Worm (Caenorhabditis elegans): Measurements from ENCODE around the gene C08E8.5.

The C08E8.5 gene

DNA sequence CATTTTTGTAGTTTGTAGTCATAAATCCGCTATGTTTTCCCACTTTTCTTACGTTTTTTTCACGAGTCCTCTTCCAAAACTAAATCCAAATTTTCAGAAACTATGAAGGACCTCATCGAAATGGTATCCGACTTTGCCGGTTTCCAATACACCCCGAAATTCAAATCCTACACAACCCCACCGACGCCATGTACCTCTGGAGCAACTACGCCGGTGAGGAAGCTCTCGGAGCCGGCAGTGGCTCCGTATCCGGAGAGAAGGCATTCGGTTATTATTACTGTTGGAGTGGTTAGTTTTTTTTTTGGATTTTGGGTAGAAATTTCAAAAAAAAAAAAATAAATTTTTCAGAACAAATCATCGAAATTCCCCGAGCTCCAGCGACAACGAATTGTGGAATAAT, 9.7 kb downstream of the C08E8.5 start, which contains the start of gene C08E8.3:
C08E8.3 (plus strand) TSS at position 84 of the 400 bp plus-strand sequence.
- TF ChIP-seq flt-1 (GFP tag; IDR thresholded peaks at IDR 0.05): no peak
- no peak for TF ChIP-seq ref-1 (GFP tag; conservative IDR thresholded peaks at IDR 0.05)
- TF ChIP-seq klf-2 (GFP tag; conservative IDR thresholded peaks at IDR 0.05): no peak
- TF ChIP-seq ztf-23 (GFP tag; IDR thresholded peaks at IDR 0.05): no peak
- no peak for TF ChIP-seq ztf-29 (GFP tag; IDR thresholded peaks at IDR 0.05)
- TF ChIP-seq med-1 (GFP tag; optimal IDR thresholded peaks at IDR 0.05; ENCODE audit: insufficient read depth): no peak
- TF ChIP-seq T22C8.4 (GFP tag; IDR thresholded peaks at IDR 0.05): no peak
- TF ChIP-seq cog-1 (tag; optimal IDR thresholded peaks at IDR 0.05): no peak
- no peak for TF ChIP-seq tab-1 (GFP tag; IDR thresholded peaks at IDR 0.05)

- TF ChIP-seq tab-1 (GFP tag; IDR thresholded peaks at IDR 0.05): no peak
- TF ChIP-seq ref-1 (GFP tag; conservative IDR thresholded peaks at IDR 0.05): no peak
- no peak for TF ChIP-seq flt-1 (GFP tag; IDR thresholded peaks at IDR 0.05)
- no peak for TF ChIP-seq med-1 (GFP tag; optimal IDR thresholded peaks at IDR 0.05; ENCODE audit: insufficient read depth)
- TF ChIP-seq cog-1 (tag; optimal IDR thresholded peaks at IDR 0.05): no peak
- no peak for TF ChIP-seq T22C8.4 (GFP tag; IDR thresholded peaks at IDR 0.05)
- no peak for TF ChIP-seq ztf-29 (GFP tag; IDR thresholded peaks at IDR 0.05)
- TF ChIP-seq klf-2 (GFP tag; conservative IDR thresholded peaks at IDR 0.05): no peak
These were observed 13.7 kb downstream of the C08E8.5 start for ce11 chrV:18346080-18346479.

DNA sequence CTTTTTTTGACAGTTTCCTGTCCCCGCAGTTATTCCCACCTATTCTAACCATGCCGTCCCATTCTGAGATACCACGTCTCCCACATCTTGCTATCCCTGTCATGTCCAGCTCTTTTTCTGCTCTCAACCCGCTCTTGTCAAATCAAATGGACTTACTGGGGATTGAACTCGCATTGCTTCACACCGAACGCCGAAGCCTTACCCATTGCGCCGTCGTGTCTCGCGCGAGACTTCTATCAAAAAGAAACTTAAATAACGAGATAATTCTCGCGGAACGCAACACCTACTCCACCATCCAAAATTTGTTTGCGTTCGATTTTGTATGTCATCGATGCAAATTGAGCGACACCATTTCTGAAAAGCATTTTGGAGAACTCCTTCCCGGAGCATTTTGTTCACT, 15.6 kb downstream of the C08E8.5 start:
- TF ChIP-seq med-1 (GFP tag; optimal IDR thresholded peaks at IDR 0.05; ENCODE audit: insufficient read depth) (no peak), T22C8.4 (GFP tag; IDR thresholded peaks at IDR 0.05) (no peak), ztf-23 (GFP tag; IDR thresholded peaks at IDR 0.05) (no peak), klf-2 (GFP tag; conservative IDR thresholded peaks at IDR 0.05) (no peak), ref-1 (GFP tag; conservative IDR thresholded peaks at IDR 0.05) (no peak), cog-1 (tag; optimal IDR thresholded peaks at IDR 0.05) (no peak), ztf-29 (GFP tag; IDR thresholded peaks at IDR 0.05) (no peak), tab-1 (GFP tag; IDR thresholded peaks at IDR 0.05) (no peak), flt-1 (GFP tag; IDR thresholded peaks at IDR 0.05) (no peak)

ce11 chrV:18339807-18340206, 20.0 kb downstream of the C08E8.5 start, which contains the start of gene C08E8.10:
Gene C08E8.10 (minus strand): TSS chrV:18339907.
- no peak for TF ChIP-seq T22C8.4 (GFP tag; IDR thresholded peaks at IDR 0.05)
- TF ChIP-seq flt-1 (GFP tag; IDR thresholded peaks at IDR 0.05): no peak
- no peak for TF ChIP-seq med-1 (GFP tag; optimal IDR thresholded peaks at IDR 0.05; ENCODE audit: insufficient read depth)
- TF ChIP-seq ztf-29 (GFP tag; IDR thresholded peaks at IDR 0.05): no peak
- no peak for TF ChIP-seq klf-2 (GFP tag; conservative IDR thresholded peaks at IDR 0.05)
- no peak for TF ChIP-seq ref-1 (GFP tag; conservative IDR thresholded peaks at IDR 0.05)

ce11 chrV:18337643-18338042, 22.1 kb downstream of the C08E8.5 start:
- TF ChIP-seq T22C8.4 (GFP tag; IDR thresholded peaks at IDR 0.05) (peak; percentile 51; the same call in 1 of the 2 replicates), cog-1 (tag; optimal IDR thresholded peaks at IDR 0.05) (no peak)

- TF ChIP-seq flt-1 (GFP tag; IDR thresholded peaks at IDR 0.05) (no peak), ztf-29 (GFP tag; IDR thresholded peaks at IDR 0.05) (no peak), klf-2 (GFP tag; conservative IDR thresholded peaks at IDR 0.05) (no peak), ztf-23 (GFP tag; IDR thresholded peaks at IDR 0.05) (no peak)
These were observed 28.7 kb downstream of the C08E8.5 start, which contains the start of gene B0462.4 for ce11 chrV:18331086-18331485. Gene B0462.4 (minus strand): TSS chrV:18331186.

DNA sequence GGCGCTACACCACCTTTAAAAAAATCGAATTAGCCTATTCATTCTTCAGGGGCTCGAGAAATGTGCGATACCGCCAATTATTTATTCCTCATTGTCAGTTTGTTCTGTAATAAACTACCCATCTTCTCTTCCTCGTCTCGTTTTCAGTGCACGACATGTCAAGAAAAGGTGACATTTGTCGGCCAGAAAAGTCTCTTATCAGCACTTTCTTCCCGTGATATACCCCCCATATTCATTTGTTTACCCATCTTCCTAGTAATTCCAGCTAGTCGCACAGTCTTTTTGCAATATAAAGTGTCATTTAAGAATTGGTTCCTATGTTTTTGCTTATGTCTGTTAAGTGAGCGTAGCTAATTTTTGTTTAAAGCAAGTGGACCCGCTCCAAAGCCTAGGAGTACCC, 35.3 kb downstream of the C08E8.5 start:
- TF ChIP-seq T22C8.4 (GFP tag; IDR thresholded peaks at IDR 0.05): no peak
- TF ChIP-seq ref-1 (GFP tag; conservative IDR thresholded peaks at IDR 0.05): no peak
- no peak for TF ChIP-seq med-1 (GFP tag; optimal IDR thresholded peaks at IDR 0.05; ENCODE audit: insufficient read depth)
- no peak for TF ChIP-seq cog-1 (tag; optimal IDR thresholded peaks at IDR 0.05)
- TF ChIP-seq flt-1 (GFP tag; IDR thresholded peaks at IDR 0.05): no peak
- no peak for TF ChIP-seq ztf-23 (GFP tag; IDR thresholded peaks at IDR 0.05)
- no peak for TF ChIP-seq klf-2 (GFP tag; conservative IDR thresholded peaks at IDR 0.05)
- TF ChIP-seq tab-1 (GFP tag; IDR thresholded peaks at IDR 0.05): no peak
- no peak for TF ChIP-seq ztf-29 (GFP tag; IDR thresholded peaks at IDR 0.05)

- TF ChIP-seq flt-1 (GFP tag; IDR thresholded peaks at IDR 0.05) (no peak), ref-1 (GFP tag; conservative IDR thresholded peaks at IDR 0.05) (no peak), ztf-29 (GFP tag; IDR thresholded peaks at IDR 0.05) (no peak), cog-1 (tag; optimal IDR thresholded peaks at IDR 0.05) (no peak), ztf-23 (GFP tag; IDR thresholded peaks at IDR 0.05) (no peak), klf-2 (GFP tag; conservative IDR thresholded peaks at IDR 0.05) (no peak)
These were observed 36.6 kb downstream of the C08E8.5 start, which contains the start of gene B0462.5 for ce11 chrV:18323231-18323630. Gene B0462.5 (minus strand): TSS chrV:18323331.

DNA sequence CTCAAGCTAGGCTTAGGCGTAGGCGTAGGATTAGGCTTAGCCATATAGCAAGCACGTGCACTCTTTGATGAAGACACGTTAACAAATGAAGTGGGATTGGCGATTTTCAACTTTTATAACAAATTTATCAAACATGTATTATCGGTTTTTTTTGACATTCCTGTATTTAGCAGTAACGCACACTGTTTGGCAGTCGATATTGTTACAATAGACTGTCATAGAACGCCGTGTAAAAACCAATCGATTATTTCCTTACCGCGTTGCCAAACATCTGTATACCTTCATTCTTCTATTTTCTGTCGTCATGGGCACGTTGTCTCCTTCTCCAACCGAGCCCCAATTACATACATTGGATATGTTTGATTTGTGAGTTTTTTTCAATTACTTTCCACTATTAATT, 41.5 kb downstream of the C08E8.5 start, which contains the start of gene fbxb-119:
fbxb-119 (plus strand) TSS at position 301 of the 400 bp plus-strand sequence.
- no peak for TF ChIP-seq klf-2 (GFP tag; conservative IDR thresholded peaks at IDR 0.05)
- no peak for TF ChIP-seq T22C8.4 (GFP tag; IDR thresholded peaks at IDR 0.05)
- no peak for TF ChIP-seq med-1 (GFP tag; optimal IDR thresholded peaks at IDR 0.05; ENCODE audit: insufficient read depth)
- no peak for TF ChIP-seq cog-1 (tag; optimal IDR thresholded peaks at IDR 0.05)
- no peak for TF ChIP-seq ref-1 (GFP tag; conservative IDR thresholded peaks at IDR 0.05)
- TF ChIP-seq tab-1 (GFP tag; IDR thresholded peaks at IDR 0.05): no peak
- no peak for TF ChIP-seq ztf-29 (GFP tag; IDR thresholded peaks at IDR 0.05)
- no peak for TF ChIP-seq ztf-23 (GFP tag; IDR thresholded peaks at IDR 0.05)
- TF ChIP-seq flt-1 (GFP tag; IDR thresholded peaks at IDR 0.05): no peak

All from whole organism, midembryonic.